Fruit fly (Drosophila melanogaster) whole organism, embryonic: ENCODE data around the gene CG31638.

ENCODE experiments used
- Awh ChIP-seq: fragments of 200-800 bp; sonication (Bioruptor generic); IDR thresholded peaks from 2 replicates; pipeline ENCODE4, ENCODE4 v1.3.6; 2022; ENCODE audit warnings: missing biosample characterization, missing genetic modification characterization
- CG10267 ChIP-seq: fragments of 200-800 bp; sonication (Bioruptor generic); optimal IDR thresholded peaks from 2 replicates; lab custom pipeline; 2018; ENCODE audit warnings: missing biosample characterization, mild to moderate bottlenecking, missing genetic modification characterization, moderate library complexity
- CG10543 ChIP-seq: fragments of 200-800 bp; sonication (Bioruptor generic); optimal IDR thresholded peaks from 3 replicates; lab custom pipeline; 2017; ENCODE audit warnings: missing biosample characterization, mild to moderate bottlenecking, missing genetic modification characterization, moderate library complexity
- CG11723 ChIP-seq: fragments of 200-800 bp; sonication (Bioruptor generic); optimal IDR thresholded peaks from 2 replicates; lab custom pipeline; 2017; ENCODE audit warnings: missing biosample characterization, mild to moderate bottlenecking, missing genetic modification characterization
- CG12942 ChIP-seq: fragments of 200-800 bp; sonication (Bioruptor generic); optimal IDR thresholded peaks from 3 replicates; lab custom pipeline; 2016; ENCODE audit warnings: missing biosample characterization, missing genetic modification characterization
- CG13775 ChIP-seq: fragments of 200-800 bp; sonication (Bioruptor generic); optimal IDR thresholded peaks from 3 replicates; lab custom pipeline; 2017; ENCODE audit warnings: missing biosample characterization, mild to moderate bottlenecking, missing genetic modification characterization
- CG15601 ChIP-seq: fragments of 200-800 bp; sonication (Bioruptor generic); optimal IDR thresholded peaks from 3 replicates; lab custom pipeline; 2019; ENCODE audit warnings: missing biosample characterization, mild to moderate bottlenecking, missing genetic modification characterization, moderate library complexity
- CG18011 ChIP-seq: fragments of 200-800 bp; sonication (Bioruptor generic); optimal IDR thresholded peaks from 2 replicates; lab custom pipeline; 2017; ENCODE audit warnings: missing biosample characterization, missing genetic modification characterization, mild to moderate bottlenecking, moderate library complexity, missing genotype
- CG2116 ChIP-seq: fragments of 200-800 bp; sonication (Bioruptor generic); optimal IDR thresholded peaks from 3 replicates; lab custom pipeline; 2018; ENCODE audit warnings: missing biosample characterization, mild to moderate bottlenecking, missing genetic modification characterization
- CG42726 ChIP-seq: fragments of 200-800 bp; sonication (Bioruptor generic); IDR thresholded peaks from 2 replicates; pipeline ENCODE4 v1.3.6; 2022; ENCODE audit warnings: missing biosample characterization, missing genetic modification characterization; ENCODE audit not compliant: partially characterized antibody
- CG7839 ChIP-seq: fragments of 200-800 bp; sonication (Bioruptor generic); optimal IDR thresholded peaks from 3 replicates; lab custom pipeline; 2018; ENCODE audit warnings: missing biosample characterization, mild to moderate bottlenecking, missing genetic modification characterization, moderate library complexity
- CG9932 ChIP-seq: fragments of 200-800 bp; sonication (Bioruptor generic); IDR thresholded peaks from 2 replicates; pipeline ENCODE4 v1.3.6; 2022; ENCODE audit warnings: missing biosample characterization, missing genetic modification characterization
- Doc3 ChIP-seq: fragments of 200-800 bp; sonication (Bioruptor generic); IDR thresholded peaks from 3 replicates; pipeline ENCODE4 v1.3.6; 2022; ENCODE audit warnings: missing biosample characterization, missing genetic modification characterization; ENCODE audit not compliant: partially characterized antibody
- Eip74EF ChIP-seq, 2 experiments: fragments of 200-800 bp in 1 of 2; fragments of >200 bp in 1 of 2; sonication (Bioruptor generic) in 1 of 2; optimal IDR thresholded peaks; 2 replicates each; lab custom pipeline; 2017 to 2019; ENCODE audit warnings: missing biosample characterization in 2 of 2, missing genetic modification characterization in 2 of 2, mild to moderate bottlenecking in 1 of 2, moderate library complexity in 1 of 2
- H2.0 ChIP-seq: fragments of 200-800 bp; sonication (Bioruptor generic); IDR thresholded peaks from 2 replicates; pipeline ENCODE4 v1.3.6; 2022; ENCODE audit warnings: missing biosample characterization, missing genetic modification characterization
- HLH4C ChIP-seq: fragments of 200-800 bp; sonication (Bioruptor generic); IDR thresholded peaks from 3 replicates; pipeline ENCODE4 v1.3.6; 2022; ENCODE audit warnings: missing biosample characterization, missing genetic modification characterization; ENCODE audit not compliant: partially characterized antibody
- Hand ChIP-seq: fragments of 200-800 bp; sonication (Bioruptor generic); optimal IDR thresholded peaks from 2 replicates; lab custom pipeline; 2017; ENCODE audit warnings: mild to moderate bottlenecking, missing biosample characterization, missing genetic modification reagents, missing genetic modification characterization
- Kr ChIP-seq: fragments of 200-800 bp; sonication (Bioruptor generic); optimal IDR thresholded peaks from 2 replicates; lab custom pipeline; 2017; ENCODE audit warnings: missing biosample characterization, mild to moderate bottlenecking, missing genetic modification characterization
- Lhr ChIP-seq: fragments of 200-800 bp; sonication (Bioruptor generic); optimal IDR thresholded peaks from 3 replicates; lab custom pipeline; 2017; ENCODE audit warnings: mild to moderate bottlenecking, missing biosample characterization, missing genetic modification reagents, missing genetic modification characterization
- MTF-1 ChIP-seq: fragments of 200-800 bp; sonication (Bioruptor generic); optimal IDR thresholded peaks from 2 replicates; lab custom pipeline; 2018; ENCODE audit warnings: missing biosample characterization, mild to moderate bottlenecking, missing genetic modification characterization, borderline replicate concordance
- NC2β ChIP-seq: fragments of 200-800 bp; sonication (Bioruptor generic); optimal IDR thresholded peaks from 2 replicates; lab custom pipeline; 2016; ENCODE audit warnings: missing biosample characterization, missing genetic modification characterization
- Nf-YC ChIP-seq: fragments of 200-800 bp; optimal IDR thresholded peaks from 3 replicates; lab custom pipeline; 2019; ENCODE audit warnings: missing biosample characterization, mild to moderate bottlenecking, missing genetic modification characterization, moderate library complexity
- NfI ChIP-seq: fragments of 200-800 bp; sonication (Bioruptor generic); optimal IDR thresholded peaks from 3 replicates; lab custom pipeline; 2018; ENCODE audit warnings: missing biosample characterization, mild to moderate bottlenecking, missing genetic modification characterization, moderate library complexity
- Oaz ChIP-seq: fragments of 200-800 bp; sonication (Bioruptor generic); IDR thresholded peaks from 2 replicates; pipeline ENCODE4 v1.3.6; 2022; ENCODE audit warnings: missing biosample characterization, missing genetic modification characterization
- Sry-β ChIP-seq: fragments of 200-800 bp; sonication (Bioruptor generic); optimal IDR thresholded peaks from 2 replicates; lab custom pipeline; 2018; ENCODE audit warnings: missing biosample characterization, mild to moderate bottlenecking, missing genetic modification characterization, moderate library complexity
- Tbp ChIP-seq: fragments of >200 bp; optimal IDR thresholded peaks from 2 replicates; lab custom pipeline; 2018; ENCODE audit warnings: missing biosample characterization, missing genetic modification characterization
- amos ChIP-seq: fragments of 200-800 bp; sonication (Bioruptor generic); IDR thresholded peaks from 2 replicates; pipeline ENCODE4 v1.3.6; 2022; ENCODE audit warnings: missing biosample characterization, missing genetic modification characterization; ENCODE audit not compliant: partially characterized antibody
- esg ChIP-seq: fragments of 200-800 bp; sonication (Bioruptor generic); conservative IDR thresholded peaks from 2 replicates; pipeline ENCODE4 v1.3.6; 2022; ENCODE audit warnings: missing biosample characterization, missing genetic modification characterization
- fd102C ChIP-seq: fragments of 200-800 bp; sonication (Bioruptor generic); optimal IDR thresholded peaks from 2 replicates; lab custom pipeline; 2018; ENCODE audit warnings: missing biosample characterization, mild to moderate bottlenecking, missing genetic modification characterization, moderate library complexity
- fd64A ChIP-seq: fragments of 200-800 bp; sonication (Bioruptor generic); optimal IDR thresholded peaks from 3 replicates; lab custom pipeline; 2018; ENCODE audit warnings: missing biosample characterization, mild to moderate bottlenecking, missing genetic modification characterization
- ftz-f1 ChIP-seq: fragments of 200-800 bp; sonication (Bioruptor generic); optimal IDR thresholded peaks from 2 replicates; lab custom pipeline; 2016; ENCODE audit warnings: missing biosample characterization, missing genetic modification characterization
- gem ChIP-seq: fragments of 200-800 bp; sonication (Bioruptor generic); optimal IDR thresholded peaks from 2 replicates; lab custom pipeline; 2019; ENCODE audit warnings: missing biosample characterization, mild to moderate bottlenecking, missing genetic modification characterization, moderate library complexity
- gsb ChIP-seq: fragments of 200-800 bp; sonication (Bioruptor generic); IDR thresholded peaks from 2 replicates; pipeline ENCODE4 v1.3.6; 2022; ENCODE audit warnings: missing biosample characterization, missing genetic modification characterization
- hb ChIP-seq: fragments of 200-800 bp; sonication (Bioruptor generic); IDR thresholded peaks from 3 replicates; pipeline ENCODE4 v1.3.6; 2022; ENCODE audit warnings: missing biosample characterization, missing genetic modification characterization; ENCODE audit not compliant: partially characterized antibody
- ind ChIP-seq: fragments of 200-800 bp; sonication (Bioruptor generic); optimal IDR thresholded peaks from 3 replicates; lab custom pipeline; 2016; ENCODE audit warnings: missing biosample characterization, missing genetic modification characterization
- jumu ChIP-seq: fragments of 200-800 bp; sonication (Bioruptor generic); optimal IDR thresholded peaks from 3 replicates; lab custom pipeline; 2016; ENCODE audit warnings: missing biosample characterization, missing genetic modification characterization
- klu ChIP-seq: fragments of 200-800 bp; sonication (Bioruptor generic); IDR thresholded peaks from 2 replicates; pipeline ENCODE4 v1.3.6; 2022; ENCODE audit warnings: missing biosample characterization, missing genetic modification characterization
- mirr ChIP-seq: fragments of 200-800 bp; sonication (Bioruptor generic); optimal IDR thresholded peaks from 3 replicates; lab custom pipeline; 2018; ENCODE audit warnings: missing biosample characterization, mild to moderate bottlenecking, missing genetic modification characterization
- nerfin-1 ChIP-seq: fragments of 200-800 bp; sonication (Bioruptor generic); optimal IDR thresholded peaks from 3 replicates; lab custom pipeline; 2019; ENCODE audit warnings: missing biosample characterization, mild to moderate bottlenecking, missing genetic modification characterization, moderate library complexity
- nom ChIP-seq: fragments of 200-800 bp; sonication (Bioruptor generic); optimal IDR thresholded peaks from 2 replicates; lab custom pipeline; 2017; ENCODE audit warnings: missing biosample characterization, missing genetic modification characterization, mild to moderate bottlenecking, moderate library complexity, missing genetic modification reagents
- pan ChIP-seq, 4 experiments: fragments of >200 bp in 3 of 4; fragments of 200-800 bp in 1 of 4; sonication (Bioruptor generic) in 1 of 4; optimal IDR thresholded peaks in 3 of 4; IDR thresholded peaks in 1 of 4; 2 replicates each; pipeline versions ENCODE4 v1.3.6 to Lab custom; 2017 to 2022; ENCODE audit warnings: missing biosample characterization in 2 of 4, missing genetic modification characterization in 2 of 4, mixed read lengths in 1 of 4
- pb ChIP-seq: fragments of 200-800 bp; sonication (Bioruptor generic); optimal IDR thresholded peaks from 3 replicates; lab custom pipeline; 2016; ENCODE audit warnings: missing biosample characterization, missing genetic modification characterization
- pho ChIP-seq: fragments of 200-800 bp; sonication (Bioruptor generic); optimal IDR thresholded peaks from 2 replicates; lab custom pipeline; 2016; ENCODE audit warnings: missing biosample characterization, missing genetic modification characterization
- pnt ChIP-seq: fragments of 200-800 bp; sonication (Bioruptor generic); optimal IDR thresholded peaks from 3 replicates; lab custom pipeline; 2016; ENCODE audit warnings: missing biosample characterization, missing genetic modification characterization
- run ChIP-seq: fragments of 200-800 bp; sonication (Bioruptor generic); optimal IDR thresholded peaks from 3 replicates; lab custom pipeline; 2018; ENCODE audit warnings: missing biosample characterization, mild to moderate bottlenecking, missing genetic modification characterization
- sisA ChIP-seq: fragments of 200-800 bp; sonication (Bioruptor generic); IDR thresholded peaks from 2 replicates; pipeline ENCODE4 v1.3.6; 2022; ENCODE audit warnings: missing biosample characterization, missing genetic modification characterization
- tio ChIP-seq: fragments of 200-800 bp; sonication (Bioruptor generic); optimal IDR thresholded peaks from 2 replicates; lab custom pipeline; 2017; ENCODE audit warnings: missing biosample characterization, missing genetic modification characterization, inconsistent platforms
- zfh2 ChIP-seq: fragments of 200-800 bp; sonication (Bioruptor generic); optimal IDR thresholded peaks from 2 replicates; lab custom pipeline; 2016; ENCODE audit warnings: missing biosample characterization, missing genetic modification characterization

Gene CG31638

dm6 chr2L:6490783-6491249, at the start of gene CG31638, which contains the start of gene Phf5a (continued):
- TF ChIP-seq Eip74EF (GFP tag; optimal IDR thresholded peaks at IDR 0.05; lab: Kevin White, UChicago) (peak in 1 of 2 experiments; percentile 51), tio (GFP tag; lab: Kevin White, UChicago) (no peak), sisA (GFP tag; lab: Robert Waterston, UW) (peak; percentile 92), gem (tag; lab: Kevin White, UChicago) (peak; percentile 99), mirr (GFP tag; lab: Kevin White, UChicago) (peak; percentile 70), Sry-β (GFP tag; lab: Kevin White, UChicago) (peak; percentile 65), nom (peak; percentile 79), CG15601 (tag; lab: Kevin White, UChicago) (peak; percentile 68), CG10543 (GFP tag; lab: Kevin White, UChicago) (peak; percentile 84), klu (GFP tag; lab: Robert Waterston, UW) (0 out of 2 replicates have a peak, but pooled peaks have one; percentile 32), Oaz (GFP tag; lab: Robert Waterston, UW) (peak; percentile 63; the same call in 1 of the 2 replicates), CG13775 (GFP tag; lab: Kevin White, UChicago) (peak; percentile 88), nerfin-1 (tag; lab: Kevin White, UChicago) (peak; percentile 91), gsb (peak; percentile 92), pb (no peak), CG2116 (GFP tag; lab: Kevin White, UChicago) (peak; percentile 78), NfI (GFP tag; lab: Kevin White, UChicago) (peak; percentile 62), NC2β (peak; percentile 60), pan (optimal IDR thresholded peaks at IDR 0.05; lab: Kevin White, UChicago) (no peak), pan (GFP tag; optimal IDR thresholded peaks at IDR 0.05 in 1 of 2, IDR thresholded peaks at IDR 0.05 in 1 of 2) (peak in 1 of 2 experiments; percentile 98), amos (GFP tag; lab: Robert Waterston, UW) (no peak), ftz-f1 (GFP tag; lab: Kevin White, UChicago) (no peak), Lhr (GFP tag; lab: Kevin White, UChicago) (peak; percentile 78), Doc3 (GFP tag; lab: Robert Waterston, UW) (no peak), hb (GFP tag; lab: Robert Waterston, UW) (no peak), fd102C (GFP tag; lab: Kevin White, UChicago) (peak; percentile 80), jumu (GFP tag; lab: Kevin White, UChicago) (peak; percentile 85), Hand (GFP tag; lab: Kevin White, UChicago) (peak; percentile 74), Nf-YC (tag; lab: Kevin White, UChicago) (peak; percentile 89), Awh (GFP tag; lab: Robert Waterston, UW) (peak; percentile 95), esg (peak; percentile 65), zfh2 (GFP tag; lab: Kevin White, UChicago) (peak; percentile 90), run (tag; lab: Kevin White, UChicago) (peak; percentile 87), CG42726 (GFP tag; lab: Robert Waterston, UW) (no peak), pnt (peak; percentile 86), CG18011 (peak; percentile 82), H2.0 (GFP tag; lab: Robert Waterston, UW) (peak; percentile 53; the same call in 1 of the 2 replicates), CG7839 (tag; lab: Kevin White, UChicago) (peak; percentile 87), CG10267 (tag; lab: Kevin White, UChicago) (peak; percentile 93), Tbp (GFP tag; lab: Kevin White, UChicago) (no peak), Kr (GFP tag; lab: Kevin White, UChicago) (no peak), HLH4C (GFP tag; lab: Robert Waterston, UW) (no peak), MTF-1 (GFP tag; lab: Kevin White, UChicago) (peak; percentile 89), CG11723 (GFP tag; lab: Kevin White, UChicago) (peak; percentile 69), ind (peak; percentile 98), CG12942 (GFP tag; lab: Kevin White, UChicago) (peak; percentile 93), CG9932 (GFP tag; lab: Robert Waterston, UW) (peak; percentile 85), pho (GFP tag; lab: Kevin White, UChicago) (no peak), fd64A (peak; percentile 59)
